Fruit fly (Drosophila melanogaster): Measurements from ENCODE around the gene CG8149.
A peak's percentile ranks its signal among the peaks of the same experiment; 100 is the strongest.

- TF ChIP-seq CG11294 (GFP tag; IDR thresholded peaks at IDR 0.05) (no peak), Hr39 (GFP tag; optimal IDR thresholded peaks at IDR 0.05) (peak; percentile 79), Ets21C (GFP tag; optimal IDR thresholded peaks at IDR 0.05) (no peak), CG16779 (tag; optimal IDR thresholded peaks at IDR 0.05) (no peak), CG7368 (GFP tag; optimal IDR thresholded peaks at IDR 0.05) (no peak), Blimp-1 (GFP tag; optimal IDR thresholded peaks at IDR 0.05) (no peak), CG6854 (GFP tag; optimal IDR thresholded peaks at IDR 0.05) (no peak), CG3919 (GFP tag; optimal IDR thresholded peaks at IDR 0.05) (no peak), Lpt (GFP tag; optimal IDR thresholded peaks at IDR 0.05) (peak; percentile 14), Eip75B (GFP tag; optimal IDR thresholded peaks at IDR 0.05) (no peak), cyc (GFP tag; optimal IDR thresholded peaks at IDR 0.05) (peak; percentile 72), CG9139 (GFP tag; optimal IDR thresholded peaks at IDR 0.05) (no peak)
These were observed 8.6 kb downstream of the CG8149 start, which contains the start of the genes Ras85D and Rlb1 for dm6 chr3R:9513052-9513420.

Measured in whole organism, prepupa.